Worm (Caenorhabditis elegans) whole organism, late embryonic: ENCODE measurements around the gene bed-2.

ENCODE experiments used
- T23F11.4 ChIP-seq: fragments of 200-800 bp; sonication (Bioruptor generic); optimal IDR thresholded peaks from 2 replicates; lab custom pipeline; 2018; ENCODE audit warnings: mild to moderate bottlenecking, missing genetic modification characterization, missing compliant biosample characterization
- ama-1 ChIP-seq: fragments of 150-350 bp; optimal IDR thresholded peaks from 2 replicates; lab custom pipeline; 2014
- fkh-10 ChIP-seq: fragments of 150-350 bp; optimal IDR thresholded peaks from 2 replicates; lab custom pipeline; 2014; ENCODE audit warnings: missing biosample characterization, missing genetic modification reagents, missing genetic modification characterization
- gmeb-2 ChIP-seq: sonication (generic microtip); optimal IDR thresholded peaks from 2 replicates; lab custom pipeline; 2016; ENCODE audit warnings: missing genetic modification characterization, inconsistent platforms, missing compliant biosample characterization
- hlh-30 ChIP-seq: sonication (generic microtip); optimal IDR thresholded peaks from 2 replicates; lab custom pipeline; 2017; ENCODE audit warnings: antibody characterized with exemption, missing genetic modification characterization, missing compliant biosample characterization; ENCODE audit not compliant: insufficient read depth
- lin-11 ChIP-seq: fragments of 200-800 bp; sonication (Bioruptor generic); optimal IDR thresholded peaks from 2 replicates; lab custom pipeline; 2018; ENCODE audit warnings: mild to moderate bottlenecking, missing genetic modification characterization, missing compliant biosample characterization
- pag-3 ChIP-seq: sonication (generic microtip); optimal IDR thresholded peaks from 2 replicates; lab custom pipeline; 2016; ENCODE audit warnings: missing compliant biosample characterization, missing genetic modification characterization, borderline replicate concordance
- syd-9 ChIP-seq: sonication (generic microtip); optimal IDR thresholded peaks from 2 replicates; lab custom pipeline; 2016; ENCODE audit warnings: mild to moderate bottlenecking, missing genetic modification characterization, moderate library complexity, missing compliant biosample characterization
- unc-42 ChIP-seq: sonication (generic microtip); optimal IDR thresholded peaks from 2 replicates; lab custom pipeline; 2016; ENCODE audit warnings: missing genotype, missing genetic modification characterization, missing compliant biosample characterization

DNA sequence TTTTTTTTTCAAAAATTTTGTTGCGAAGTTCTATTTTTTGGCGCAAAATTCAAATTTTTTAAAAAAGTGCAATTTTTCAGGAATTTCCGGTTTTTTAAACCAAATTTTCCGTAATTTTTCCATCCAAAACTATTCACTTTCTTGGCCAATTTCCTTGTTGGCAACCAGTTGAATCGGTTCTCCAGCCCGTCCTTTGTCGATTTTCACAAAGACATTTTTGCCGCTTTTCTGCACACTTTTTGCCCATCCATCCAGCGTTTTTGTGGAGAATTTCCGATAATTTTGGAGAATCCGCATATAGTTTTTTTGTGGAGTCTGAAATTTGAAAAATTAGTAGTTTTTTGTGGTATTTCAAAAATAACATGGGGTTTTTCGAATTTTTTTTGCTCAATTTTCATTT lies 21.9 kb upstream of the bed-2 start:
- no peak for TF ChIP-seq pag-3
- no peak for TF ChIP-seq T23F11.4 (GFP tag; lab: Kevin White, UChicago)
- TF ChIP-seq gmeb-2 (tag; lab: Kevin White, UChicago), result no peak
- TF ChIP-seq syd-9 (tag; lab: Kevin White, UChicago), result no peak
- no peak for TF ChIP-seq ama-1 (lab: Kevin White, UChicago)
- no peak for TF ChIP-seq fkh-10 (GFP tag; lab: Kevin White, UChicago)
- TF ChIP-seq unc-42, result no peak
- no peak for TF ChIP-seq hlh-30 (tag; lab: Kevin White, UChicago)
- no peak for TF ChIP-seq lin-11 (tag; lab: Kevin White, UChicago)
